Worm (Caenorhabditis elegans): ENCODE data around the gene F59E12.1.

The F59E12.1 gene

ce11 chrII:5661735-5662177 lies 7.4 kb downstream of the F59E12.1 start (continued):
- peak; percentile 79 for TF ChIP-seq nhr-77 (tag; optimal IDR thresholded peaks at IDR 0.05)
- TF ChIP-seq F10B5.3 (tag; optimal IDR thresholded peaks at IDR 0.05), result peak; percentile 17
- TF ChIP-seq cey-2 (tag; optimal IDR thresholded peaks at IDR 0.05; ENCODE audit: borderline replicate concordance, insufficient read depth), result no peak
- peak; percentile 34; the same call in 1 of the 2 replicates for TF ChIP-seq ceh-44 (GFP tag; IDR thresholded peaks at IDR 0.05)
- peak; percentile 86 to 89 for TF ChIP-seq lsy-2 (tag; optimal IDR thresholded peaks at IDR 0.05)
- no peak for TF ChIP-seq daf-12 (tag; optimal IDR thresholded peaks at IDR 0.05)
- TF ChIP-seq lin-1 (GFP tag; IDR thresholded peaks at IDR 0.05), result peak; percentile 98
- TF ChIP-seq ces-1 (GFP tag; optimal IDR thresholded peaks at IDR 0.05), result no peak
- TF ChIP-seq mdt-29 (GFP tag; IDR thresholded peaks at IDR 0.05), result peak; percentile 94
- peak; percentile 89 for TF ChIP-seq lin-38 (GFP tag; IDR thresholded peaks at IDR 0.05)
- TF ChIP-seq nhr-11 (tag; optimal IDR thresholded peaks at IDR 0.05), result peak; percentile 81
- TF ChIP-seq R02D3.7 (tag; optimal IDR thresholded peaks at IDR 0.05), result no peak
- TF ChIP-seq lin-15B (tag; optimal IDR thresholded peaks at IDR 0.05), result no peak
- peak; percentile 37 for TF ChIP-seq dpl-1 (GFP tag; optimal IDR thresholded peaks at IDR 0.05)
- TF ChIP-seq daf-16 (GFP tag; optimal IDR thresholded peaks at IDR 0.05), result peak; percentile 43 to 46
- peak; percentile 72 for TF ChIP-seq daf-16 (tag; optimal IDR thresholded peaks at IDR 0.05)
- 0 out of 2 replicates have a peak, but pooled peaks have one; percentile 51 for TF ChIP-seq daf-19 (GFP tag; conservative IDR thresholded peaks at IDR 0.05)
- TF ChIP-seq zfp-3 (GFP tag; conservative IDR thresholded peaks at IDR 0.05), result peak; percentile 98
- TF ChIP-seq mep-1 (tag; optimal IDR thresholded peaks at IDR 0.05), result peak; percentile 90
- TF ChIP-seq set-16 (GFP tag; IDR thresholded peaks at IDR 0.05), result peak; percentile 99
- peak; percentile 95 for TF ChIP-seq nhr-41 (GFP tag; IDR thresholded peaks at IDR 0.05)
- TF ChIP-seq nhr-28 (tag; optimal IDR thresholded peaks at IDR 0.05), result peak; percentile 55
- TF ChIP-seq lir-3 (tag; optimal IDR thresholded peaks at IDR 0.05), result peak; percentile 72
- TF ChIP-seq aha-1 (tag), result peak; percentile 99
- no peak for TF ChIP-seq ZK546.5 (tag; optimal IDR thresholded peaks at IDR 0.05)
- peak; percentile 31 to 94 for TF ChIP-seq hif-1 (tag; optimal IDR thresholded peaks at IDR 0.05)
- peak; percentile 97 for TF ChIP-seq vab-7 (GFP tag; IDR thresholded peaks at IDR 0.05)
- peak; percentile 88 for TF ChIP-seq ZK337.2 (GFP tag; IDR thresholded peaks at IDR 0.05)
- TF ChIP-seq ceh-82 (tag; optimal IDR thresholded peaks at IDR 0.05), result no peak
- peak; percentile 90 for TF ChIP-seq tag-97 (GFP tag; IDR thresholded peaks at IDR 0.05)
- peak; percentile 62 for TF ChIP-seq skn-1 (tag; optimal IDR thresholded peaks at IDR 0.05)
- peak; percentile 90 for TF ChIP-seq php-3 (GFP tag; IDR thresholded peaks at IDR 0.05)
- peak; percentile 77 for TF ChIP-seq nhr-10 (tag; optimal IDR thresholded peaks at IDR 0.05)
- TF ChIP-seq nhr-25 (tag; optimal IDR thresholded peaks at IDR 0.05; ENCODE audit: borderline replicate concordance, insufficient read depth), result peak; percentile 2
- peak; percentile 67; the same call in 1 of the 2 replicates for TF ChIP-seq zip-11 (GFP tag; IDR thresholded peaks at IDR 0.05)
- no peak for TF ChIP-seq unc-39 (tag; optimal IDR thresholded peaks at IDR 0.05)
- no peak for TF ChIP-seq attf-4 (tag; optimal IDR thresholded peaks at IDR 0.05)
- peak; percentile 100 for TF ChIP-seq sdz-12 (GFP tag; optimal IDR thresholded peaks at IDR 0.05)
- peak; percentile 82 for TF ChIP-seq T20F7.1 (GFP tag; optimal IDR thresholded peaks at IDR 0.05)
- peak in 1 of 2 experiments; percentile 100 for TF ChIP-seq unc-62 (GFP tag; optimal IDR thresholded peaks at IDR 0.05 in 1 of 2)
- peak; percentile 45 for TF ChIP-seq unc-62 (tag; optimal IDR thresholded peaks at IDR 0.05)
- TF ChIP-seq mxl-3 (GFP tag; optimal IDR thresholded peaks at IDR 0.05), result peak; percentile 88
- peak; percentile 97 for TF ChIP-seq arid-1 (GFP tag; conservative IDR thresholded peaks at IDR 0.05)
- TF ChIP-seq lin-29 (GFP tag; IDR thresholded peaks at IDR 0.05), result peak; percentile 89
- peak; percentile 33 for TF ChIP-seq jun-1 (tag; optimal IDR thresholded peaks at IDR 0.05)
- peak; percentile 88 for TF ChIP-seq F49E8.2 (tag; optimal IDR thresholded peaks at IDR 0.05; ENCODE audit: borderline replicate concordance)
- no peak for TF ChIP-seq lin-39 (tag; optimal IDR thresholded peaks at IDR 0.05)
- peak; percentile 95 for TF ChIP-seq saeg-2 (GFP tag; IDR thresholded peaks at IDR 0.05)
- TF ChIP-seq F37D6.2 (tag; optimal IDR thresholded peaks at IDR 0.05), result peak; percentile 91
- TF ChIP-seq nhr-6 (tag; optimal IDR thresholded peaks at IDR 0.05), result peak; percentile 40
- TF ChIP-seq lin-13 (GFP tag; optimal IDR thresholded peaks at IDR 0.05), result peak; percentile 76
- peak; percentile 57 for TF ChIP-seq zfp-2 (tag; optimal IDR thresholded peaks at IDR 0.05)
